Fruit fly (Drosophila melanogaster) whole organism, embryonic: Measurements from ENCODE around the gene LUBEL.
A peak's percentile ranks its signal among the peaks of the same experiment; 100 is the strongest.

Source experiments
- BEAF-32 ChIP-seq: fragments of 200-800 bp; sonication (Bioruptor generic); optimal IDR thresholded peaks from 3 replicates; lab custom pipeline; 2017; ENCODE audit warnings: missing biosample characterization, missing genetic modification characterization, mild to moderate bottlenecking, moderate library complexity, missing genetic modification reagents
- CG10979 ChIP-seq: fragments of 200-800 bp; sonication (Bioruptor generic); optimal IDR thresholded peaks from 2 replicates; lab custom pipeline; 2018; ENCODE audit warnings: missing biosample characterization, mild to moderate bottlenecking, missing genetic modification characterization, moderate library complexity
- CG11247 ChIP-seq: fragments of 200-800 bp; sonication (Bioruptor generic); IDR thresholded peaks from 2 replicates; pipeline ENCODE4 v1.3.6; 2022; ENCODE audit warnings: missing biosample characterization, missing genetic modification characterization
- CG11696 ChIP-seq: fragments of 200-800 bp; sonication (Bioruptor generic); IDR thresholded peaks from 2 replicates; pipeline ENCODE4 v1.3.6; 2022; ENCODE audit warnings: missing biosample characterization, missing genetic modification characterization
- CG1529 ChIP-seq: fragments of 200-800 bp; sonication (Bioruptor generic); optimal IDR thresholded peaks from 3 replicates; lab custom pipeline; 2018; ENCODE audit warnings: missing biosample characterization, missing genetic modification characterization
- CG34422 ChIP-seq: fragments of 200-800 bp; sonication (Bioruptor generic); IDR thresholded peaks from 3 replicates; pipeline ENCODE4 v1.3.6; 2022; ENCODE audit warnings: missing biosample characterization, missing genetic modification characterization
- CG3838 ChIP-seq: fragments of 200-800 bp; sonication (Bioruptor generic); optimal IDR thresholded peaks from 3 replicates; lab custom pipeline; 2016; ENCODE audit warnings: missing biosample characterization, missing genetic modification characterization
- CG42726 ChIP-seq: fragments of 200-800 bp; sonication (Bioruptor generic); IDR thresholded peaks from 2 replicates; pipeline ENCODE4 v1.3.6; 2022; ENCODE audit warnings: missing biosample characterization, missing genetic modification characterization; ENCODE audit not compliant: partially characterized antibody
- CG4617 ChIP-seq: fragments of 200-800 bp; sonication (Bioruptor generic); optimal IDR thresholded peaks from 3 replicates; lab custom pipeline; 2016; ENCODE audit warnings: missing biosample characterization, missing genetic modification characterization, borderline replicate concordance
- CG7556 ChIP-seq: fragments of 200-800 bp; sonication (Bioruptor generic); optimal IDR thresholded peaks from 2 replicates; lab custom pipeline; 2017; ENCODE audit warnings: missing biosample characterization, mild to moderate bottlenecking, missing genetic modification characterization
- CG7928 ChIP-seq: fragments of 200-800 bp; sonication (Bioruptor generic); optimal IDR thresholded peaks from 2 replicates; lab custom pipeline; 2017; ENCODE audit warnings: missing biosample characterization, mild to moderate bottlenecking, missing genetic modification characterization
- CG8478 ChIP-seq: fragments of >200 bp; optimal IDR thresholded peaks from 2 replicates; lab custom pipeline; 2018
- D ChIP-seq, 2 experiments: fragments of 200-800 bp in 1 of 2; fragments of >200 bp in 1 of 2; sonication (Bioruptor generic) in 1 of 2; optimal IDR thresholded peaks; 2 replicates in 1 of 2; 3 replicates in 1 of 2; lab custom pipeline; 2017; ENCODE audit warnings: mild to moderate bottlenecking in 1 of 2, missing biosample characterization in 1 of 2, missing genetic modification characterization in 1 of 2, missing genetic modification reagents in 1 of 2
- Ets97D ChIP-seq: fragments of 200-800 bp; sonication (Bioruptor generic); optimal IDR thresholded peaks from 3 replicates; lab custom pipeline; 2016; ENCODE audit warnings: missing biosample characterization, missing genetic modification characterization
- H15 ChIP-seq: fragments of 200-800 bp; sonication (Bioruptor generic); IDR thresholded peaks from 3 replicates; pipeline ENCODE4 v1.3.6; 2022; ENCODE audit warnings: missing biosample characterization, missing genetic modification characterization
- HmgZ ChIP-seq: fragments of 200-800 bp; sonication (Bioruptor generic); optimal IDR thresholded peaks from 2 replicates; lab custom pipeline; 2018; ENCODE audit warnings: missing biosample characterization, mild to moderate bottlenecking, missing genetic modification characterization
- Hr78 ChIP-seq, 2 experiments: fragments of 200-800 bp in 1 of 2; fragments of >200 bp in 1 of 2; sonication (Bioruptor generic) in 1 of 2; optimal IDR thresholded peaks; 2 replicates each; lab custom pipeline; 2017 to 2019; ENCODE audit warnings: missing biosample characterization in 2 of 2, missing genetic modification characterization in 2 of 2, mild to moderate bottlenecking in 1 of 2, moderate library complexity in 1 of 2
- MESR4 ChIP-seq: fragments of 200-800 bp; sonication (Bioruptor generic); optimal IDR thresholded peaks from 2 replicates; lab custom pipeline; 2018; ENCODE audit warnings: missing biosample characterization, mild to moderate bottlenecking, missing genetic modification characterization, moderate library complexity
- Med ChIP-seq: fragments of 200-800 bp; sonication (Bioruptor generic); peaks from one replicate; lab custom pipeline; 2016; ENCODE audit warnings: missing biosample characterization, missing genetic modification characterization, mild to moderate bottlenecking, inconsistent platforms, moderate library complexity
- Stat92E ChIP-seq, 3 experiments: fragments of >200 bp in 2 of 3; fragments of 200-800 bp in 1 of 3; sonication (Bioruptor generic) in 1 of 3; optimal IDR thresholded peaks; 2 replicates each; lab custom pipeline; 2017 to 2019; ENCODE audit warnings: missing biosample characterization in 3 of 3, missing genetic modification characterization in 3 of 3, mild to moderate bottlenecking in 1 of 3, moderate library complexity in 1 of 3
- YL-1 ChIP-seq: fragments of 200-800 bp; sonication (Bioruptor generic); optimal IDR thresholded peaks from 3 replicates; lab custom pipeline; 2017; ENCODE audit warnings: missing biosample characterization, mild to moderate bottlenecking, missing genetic modification characterization
- al ChIP-seq: fragments of 200-800 bp; sonication (Bioruptor generic); IDR thresholded peaks from 2 replicates; pipeline ENCODE4 v1.3.6; 2022; ENCODE audit warnings: missing biosample characterization, missing genetic modification characterization
- ato ChIP-seq: fragments of 200-800 bp; sonication (Bioruptor generic); IDR thresholded peaks from 2 replicates; pipeline ENCODE4 v1.3.6; 2022; ENCODE audit warnings: missing biosample characterization, missing genetic modification characterization; ENCODE audit not compliant: partially characterized antibody
- chinmo ChIP-seq: fragments of 200-800 bp; sonication (Bioruptor generic); IDR thresholded peaks from 4 replicates; pipeline ENCODE4 v1.3.6; 2022; ENCODE audit warnings: missing biosample characterization, missing genetic modification characterization; ENCODE audit not compliant: partially characterized antibody
- fd3F ChIP-seq: fragments of 200-800 bp; sonication (Bioruptor generic); optimal IDR thresholded peaks from 2 replicates; lab custom pipeline; 2018; ENCODE audit warnings: missing biosample characterization, mild to moderate bottlenecking, missing genetic modification characterization, moderate library complexity
- insv ChIP-seq, 2 experiments: fragments of 200-800 bp; sonication (Bioruptor generic); optimal IDR thresholded peaks; 3 replicates each; lab custom pipeline; 2016 to 2018; ENCODE audit warnings: missing biosample characterization in 2 of 2, missing genetic modification characterization in 2 of 2
- lola ChIP-seq, 3 experiments: fragments of >200 bp in 2 of 3; fragments of 200-800 bp in 1 of 3; sonication (Bioruptor generic) in 1 of 3; optimal IDR thresholded peaks; 2 replicates each; lab custom pipeline; 2017 to 2019; ENCODE audit warnings: missing biosample characterization in 3 of 3, missing genetic modification characterization in 3 of 3, mild to moderate bottlenecking in 1 of 3, moderate library complexity in 1 of 3
- nerfin-1 ChIP-seq: fragments of 200-800 bp; sonication (Bioruptor generic); optimal IDR thresholded peaks from 3 replicates; lab custom pipeline; 2019; ENCODE audit warnings: missing biosample characterization, mild to moderate bottlenecking, missing genetic modification characterization, moderate library complexity
- p53 ChIP-seq: fragments of 200-800 bp; sonication (Bioruptor generic); optimal IDR thresholded peaks from 2 replicates; lab custom pipeline; 2016; ENCODE audit warnings: missing biosample characterization, missing genetic modification characterization
- phol ChIP-seq: fragments of 200-800 bp; sonication (Bioruptor generic); optimal IDR thresholded peaks from 3 replicates; lab custom pipeline; 2018; ENCODE audit warnings: missing biosample characterization, mild to moderate bottlenecking, missing genetic modification characterization, moderate library complexity
- pzg ChIP-seq: fragments of 200-800 bp; sonication (Bioruptor generic); optimal IDR thresholded peaks from 3 replicates; lab custom pipeline; 2018; ENCODE audit warnings: missing biosample characterization, mild to moderate bottlenecking, missing genetic modification characterization, moderate library complexity
- rib ChIP-seq: fragments of 200-800 bp; sonication (Bioruptor generic); IDR thresholded peaks from 2 replicates; pipeline ENCODE4 v1.3.6; 2022; ENCODE audit warnings: missing biosample characterization, missing genetic modification characterization
- sd ChIP-seq: fragments of 200-800 bp; sonication (Bioruptor generic); optimal IDR thresholded peaks from 3 replicates; lab custom pipeline; 2018; ENCODE audit warnings: missing biosample characterization, mild to moderate bottlenecking, missing genetic modification characterization, moderate library complexity
- tx ChIP-seq: fragments of 200-800 bp; sonication (Bioruptor generic); optimal IDR thresholded peaks from 2 replicates; lab custom pipeline; 2016; ENCODE audit warnings: missing biosample characterization, missing genetic modification characterization
- zen ChIP-seq: fragments of 200-800 bp; sonication (Bioruptor generic); optimal IDR thresholded peaks from 3 replicates; lab custom pipeline; 2018; ENCODE audit warnings: missing biosample characterization, mild to moderate bottlenecking, missing genetic modification characterization, moderate library complexity
- zfh2 ChIP-seq: fragments of 200-800 bp; sonication (Bioruptor generic); optimal IDR thresholded peaks from 2 replicates; lab custom pipeline; 2016; ENCODE audit warnings: missing biosample characterization, missing genetic modification characterization

LUBEL gene

dm6 chr2L:6723750-6724503, 48.6 kb downstream of the LUBEL start, which contains the start of gene Liprin-alpha (continued):
- TF ChIP-seq Hr78 (GFP tag; optimal IDR thresholded peaks at IDR 0.05; lab: Kevin White, UChicago) (peak in 1 of 2 experiments; percentile 57), CG3838 (GFP tag; lab: Kevin White, UChicago) (no peak), ato (GFP tag; lab: Robert Waterston, UW) (0 out of 2 replicates have a peak, but pooled peaks have one; percentile 19), CG7556 (GFP tag; lab: Kevin White, UChicago) (no peak), Ets97D (GFP tag; lab: Kevin White, UChicago) (peak; percentile 8), H15 (GFP tag; lab: Robert Waterston, UW) (no peak), zen (tag; lab: Kevin White, UChicago) (peak; percentile 16), BEAF-32 (GFP tag; lab: Kevin White, UChicago) (no peak), chinmo (peak; percentile 89), tx (no peak), sd (peak; percentile 99), CG8478 (lab: Kevin White, UChicago) (peak; percentile 88), nerfin-1 (tag; lab: Kevin White, UChicago) (no peak), phol (peak; percentile 2), p53 (GFP tag; lab: Kevin White, UChicago) (no peak), insv (GFP tag; optimal IDR thresholded peaks at IDR 0.05; lab: Kevin White, UChicago) (peak; percentile 14 to 92), CG1529 (peak; percentile 87), CG4617 (GFP tag; lab: Kevin White, UChicago) (peak; percentile 80), CG11247 (GFP tag; lab: Robert Waterston, UW) (no peak), fd3F (GFP tag; lab: Kevin White, UChicago) (no peak), D (optimal IDR thresholded peaks at IDR 0.05; lab: Kevin White, UChicago) (peak; percentile 84), D (GFP tag; optimal IDR thresholded peaks at IDR 0.05; lab: Kevin White, UChicago) (no peak), MESR4 (GFP tag; lab: Kevin White, UChicago) (peak; percentile 79), al (GFP tag; lab: Robert Waterston, UW) (no peak), Med (GFP tag; lab: Kevin White, UChicago) (peak; percentile 79), rib (0 out of 2 replicates have a peak, but pooled peaks have one; percentile 33), CG42726 (GFP tag; lab: Robert Waterston, UW) (0 out of 2 replicates have a peak, but pooled peaks have one; percentile 5), CG7928 (GFP tag; lab: Kevin White, UChicago) (peak; percentile 86), CG11696 (GFP tag; lab: Robert Waterston, UW) (no peak), CG10979 (tag; lab: Kevin White, UChicago) (peak; percentile 20), CG34422 (GFP tag; lab: Robert Waterston, UW) (peak; percentile 72; the same call in 2 of the 3 replicates), lola (GFP tag; optimal IDR thresholded peaks at IDR 0.05; lab: Kevin White, UChicago) (peak in 1 of 3 experiments; percentile 66), pzg (GFP tag; lab: Kevin White, UChicago) (peak; percentile 36), HmgZ (tag; lab: Kevin White, UChicago) (peak; percentile 29), zfh2 (GFP tag; lab: Kevin White, UChicago) (no peak), YL-1 (GFP tag; lab: Kevin White, UChicago) (peak; percentile 86), Stat92E (GFP tag; optimal IDR thresholded peaks at IDR 0.05; lab: Kevin White, UChicago) (peak in 1 of 3 experiments; percentile 73)
